Fruit fly (Drosophila melanogaster): ENCODE measurements around the gene CG5149.
A peak's percentile ranks its signal among the peaks of the same experiment; 100 is the strongest.

The CG5149 gene

DNA sequence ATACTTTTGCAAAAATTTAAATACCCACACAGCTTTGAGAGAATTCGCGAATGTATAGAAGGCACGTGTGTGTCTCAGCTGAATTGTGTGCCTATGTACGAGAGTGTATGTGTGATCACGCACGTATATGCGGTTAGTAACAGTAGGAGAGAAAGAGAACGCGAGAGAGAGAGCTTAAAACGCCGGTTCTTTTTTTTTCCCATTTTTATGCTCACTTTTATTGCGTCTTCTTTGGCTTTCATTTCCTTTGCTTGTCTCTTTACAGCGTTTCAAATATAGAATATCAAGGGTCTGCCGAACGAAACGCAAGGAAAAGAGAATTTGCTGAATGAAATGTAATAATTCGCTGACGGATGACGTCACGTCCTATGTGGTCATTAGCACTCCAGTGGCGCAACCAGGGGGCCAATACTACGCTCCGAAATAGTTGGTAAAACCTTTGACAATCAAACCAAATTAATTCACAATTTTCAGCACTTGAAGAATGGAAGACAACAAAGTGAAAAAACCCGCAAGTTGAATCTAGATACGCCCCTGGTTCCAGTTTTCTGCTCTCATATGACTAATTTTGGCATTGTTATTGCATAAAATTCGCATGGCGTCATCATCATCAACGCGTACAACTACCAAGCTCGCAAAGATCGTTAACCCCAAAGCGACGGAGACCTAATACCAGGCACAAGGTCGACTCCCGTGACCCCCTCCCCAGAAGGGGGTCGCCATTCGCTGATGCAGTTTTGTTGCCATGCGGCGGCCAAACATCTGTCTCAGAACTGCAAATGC, 37.0 kb upstream of the CG5149 start (continued):
- TF ChIP-seq sd (tag; optimal IDR thresholded peaks at IDR 0.05), result peak; percentile 46
- TF ChIP-seq Trl (optimal IDR thresholded peaks at IDR 0.05), result peak; percentile 52 to 85
- peak; percentile 42 for TF ChIP-seq Trl (GFP tag; optimal IDR thresholded peaks at IDR 0.05)
- peak; percentile 64 for TF ChIP-seq HmgZ (tag; optimal IDR thresholded peaks at IDR 0.05)
- TF ChIP-seq NC2α (GFP tag; optimal IDR thresholded peaks at IDR 0.05), result peak; percentile 1
- TF ChIP-seq Jarid2 (GFP tag; optimal IDR thresholded peaks at IDR 0.05), result no peak
- peak; percentile 42 for TF ChIP-seq jumu (GFP tag; optimal IDR thresholded peaks at IDR 0.05)
- TF ChIP-seq slp2 (GFP tag; optimal IDR thresholded peaks at IDR 0.05), result no peak
- no peak for TF ChIP-seq Bgb (GFP tag; IDR thresholded peaks at IDR 0.05; ENCODE audit: partially characterized antibody)
- peak; percentile 15 for TF ChIP-seq CG1647 (GFP tag; optimal IDR thresholded peaks at IDR 0.05)
- no peak for TF ChIP-seq croc (GFP tag; conservative IDR thresholded peaks at IDR 0.05)
- no peak for TF ChIP-seq CG8478 (optimal IDR thresholded peaks at IDR 0.05)
- peak; percentile 55; the same call in 1 of the 3 replicates for TF ChIP-seq tgo (GFP tag; IDR thresholded peaks at IDR 0.05)
- peak; percentile 58 for TF ChIP-seq CG30403 (GFP tag; optimal IDR thresholded peaks at IDR 0.05)
- TF ChIP-seq slou (GFP tag; optimal IDR thresholded peaks at IDR 0.05), result peak; percentile 12
- TF ChIP-seq CG2116 (GFP tag; optimal IDR thresholded peaks at IDR 0.05), result no peak
- TF ChIP-seq CG32772 (GFP tag; IDR thresholded peaks at IDR 0.05), result peak; percentile 43; the same call in 1 of the 2 replicates
- peak; percentile 57; the same call in 1 of the 3 replicates for TF ChIP-seq CG2889 (GFP tag; IDR thresholded peaks at IDR 0.05)
- TF ChIP-seq CG4730 (GFP tag; IDR thresholded peaks at IDR 0.05), result peak; percentile 43; the same call in 1 of the 2 replicates
- TF ChIP-seq dan (GFP tag; IDR thresholded peaks at IDR 0.05), result no peak
- TF ChIP-seq CG7928 (GFP tag; optimal IDR thresholded peaks at IDR 0.05), result peak; percentile 21
- TF ChIP-seq sim (GFP tag; IDR thresholded peaks at IDR 0.05), result no peak
- TF ChIP-seq dmrt99B (tag; optimal IDR thresholded peaks at IDR 0.05), result no peak
- TF ChIP-seq CG9817 (tag; optimal IDR thresholded peaks at IDR 0.05), result peak; percentile 58
- no peak for TF ChIP-seq nerfin-1 (tag; optimal IDR thresholded peaks at IDR 0.05)
- TF ChIP-seq CG11247 (GFP tag; IDR thresholded peaks at IDR 0.05), result peak; percentile 76
- no peak for TF ChIP-seq CG10979 (tag; optimal IDR thresholded peaks at IDR 0.05)
- TF ChIP-seq CG11695 (GFP tag; IDR thresholded peaks at IDR 0.05), result 0 out of 3 replicates have a peak, but pooled peaks have one; percentile 21
- TF ChIP-seq aop (GFP tag; IDR thresholded peaks at IDR 0.05), result no peak
- TF ChIP-seq fd64A (GFP tag; optimal IDR thresholded peaks at IDR 0.05), result no peak
- TF ChIP-seq MESR4 (GFP tag; optimal IDR thresholded peaks at IDR 0.05), result no peak
- no peak for TF ChIP-seq ac (GFP tag; optimal IDR thresholded peaks at IDR 0.05)
- TF ChIP-seq Rfx (GFP tag; IDR thresholded peaks at IDR 0.05), result peak; percentile 95
- TF ChIP-seq tup (GFP tag; optimal IDR thresholded peaks at IDR 0.05), result no peak
- TF ChIP-seq CG1792 (GFP tag; optimal IDR thresholded peaks at IDR 0.05), result no peak
- TF ChIP-seq NFAT (GFP tag; IDR thresholded peaks at IDR 0.05), result peak; percentile 86
- TF ChIP-seq CG3838 (GFP tag; optimal IDR thresholded peaks at IDR 0.05), result no peak
- peak; percentile 68 for TF ChIP-seq gsb (GFP tag; IDR thresholded peaks at IDR 0.05)
- no peak for TF ChIP-seq Mes4 (GFP tag; optimal IDR thresholded peaks at IDR 0.05)
- TF ChIP-seq CG3281 (GFP tag; optimal IDR thresholded peaks at IDR 0.05), result peak; percentile 82
- TF ChIP-seq Poxn (GFP tag; IDR thresholded peaks at IDR 0.05), result no peak
- TF ChIP-seq CG9609 (GFP tag; optimal IDR thresholded peaks at IDR 0.05), result peak; percentile 52
- TF ChIP-seq Dip2 (GFP tag; IDR thresholded peaks at IDR 0.05), result no peak
- peak; percentile 45 for TF ChIP-seq CG12744 (GFP tag; optimal IDR thresholded peaks at IDR 0.05)
- peak; percentile 19 for TF ChIP-seq Atf-2 (GFP tag; optimal IDR thresholded peaks at IDR 0.05)
- TF ChIP-seq jing (GFP tag; optimal IDR thresholded peaks at IDR 0.05), result no peak
- TF ChIP-seq CG34376 (GFP tag; optimal IDR thresholded peaks at IDR 0.05), result no peak
- TF ChIP-seq ase (GFP tag; IDR thresholded peaks at IDR 0.05), result 0 out of 3 replicates have a peak, but pooled peaks have one; percentile 8
- TF ChIP-seq hbn (GFP tag; IDR thresholded peaks at IDR 0.05; ENCODE audit: partially characterized antibody), result no peak
- TF ChIP-seq wek (GFP tag; optimal IDR thresholded peaks at IDR 0.05), result no peak
- TF ChIP-seq ham (GFP tag; IDR thresholded peaks at IDR 0.05), result peak; percentile 50; the same call in 1 of the 2 replicates

Data from whole organism, embryonic.